Worm (Caenorhabditis elegans): ENCODE measurements around the gene ugt-10.
A peak's percentile ranks its signal among the peaks of the same experiment; 100 is the strongest.

ugt-10 gene

DNA sequence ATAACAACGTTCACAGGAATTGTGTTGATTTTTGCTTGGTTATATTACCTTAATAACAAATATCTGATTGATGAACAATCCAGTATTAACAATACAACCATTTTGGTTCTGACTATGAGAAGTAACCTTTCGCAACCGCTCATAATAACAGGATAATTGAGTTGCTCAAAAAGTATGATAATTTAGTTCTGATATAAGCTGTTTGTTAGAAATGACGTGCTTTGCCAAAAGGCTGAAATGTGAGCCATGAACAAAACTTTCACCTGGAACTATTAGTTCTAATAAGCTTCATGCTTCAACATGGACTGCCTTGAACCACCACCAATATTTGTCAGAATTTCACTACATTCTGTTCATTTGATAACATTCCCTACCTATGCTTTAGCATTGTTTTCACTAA is 24.7 kb upstream of the ugt-10 start, which contains the start of gene srh-20:
srh-20 (plus strand) TSS at position 301 of the 400 bp plus-strand sequence.
- TF ChIP-seq ceh-83 (GFP tag; optimal IDR thresholded peaks at IDR 0.05), result no peak
- no peak for TF ChIP-seq unc-62 (GFP tag; optimal IDR thresholded peaks at IDR 0.05)
- TF ChIP-seq M03D4.4 (tag; optimal IDR thresholded peaks at IDR 0.05), result no peak
- no peak for TF ChIP-seq ham-2 (GFP tag; optimal IDR thresholded peaks at IDR 0.05)
- TF ChIP-seq sem-2 (GFP tag; optimal IDR thresholded peaks at IDR 0.05), result no peak
- TF ChIP-seq mab-5 (tag; optimal IDR thresholded peaks at IDR 0.05), result no peak

DNA sequence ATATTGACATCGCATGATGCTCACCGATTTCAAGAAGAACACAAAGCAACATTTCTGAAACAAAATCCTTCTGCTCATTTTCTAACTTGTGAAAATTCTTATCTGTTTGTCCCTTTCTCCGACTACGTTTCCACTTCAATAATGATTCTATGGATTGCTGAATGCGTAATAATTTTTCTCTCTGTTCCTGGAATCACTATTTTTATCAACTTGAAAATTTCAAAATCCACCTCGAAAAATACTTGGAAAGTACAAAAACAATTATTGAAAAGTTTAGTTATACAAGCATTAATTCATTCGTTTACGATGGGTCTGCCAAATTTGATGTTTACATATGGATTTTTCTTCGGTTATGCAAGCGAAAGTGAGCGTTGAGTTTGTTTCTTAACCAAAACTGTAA is 22.1 kb upstream of the ugt-10 start, which contains the start of gene srh-22:
srh-22 (plus strand) TSS at position 301 of the 400 bp plus-strand sequence.
- TF ChIP-seq drap-1 (GFP tag; optimal IDR thresholded peaks at IDR 0.05) (no peak), mep-1 (tag; optimal IDR thresholded peaks at IDR 0.05) (no peak), ceh-43 (GFP tag; optimal IDR thresholded peaks at IDR 0.05) (no peak), flh-1 (GFP tag; optimal IDR thresholded peaks at IDR 0.05) (no peak), nhr-237 (tag; optimal IDR thresholded peaks at IDR 0.05) (no peak), lin-32 (GFP tag; optimal IDR thresholded peaks at IDR 0.05) (no peak), ces-1 (GFP tag; optimal IDR thresholded peaks at IDR 0.05) (no peak), cnd-1 (tag; optimal IDR thresholded peaks at IDR 0.05) (no peak), lsy-2 (tag; optimal IDR thresholded peaks at IDR 0.05) (no peak), nhr-76 (tag; optimal IDR thresholded peaks at IDR 0.05) (no peak), ztf-11 (tag; optimal IDR thresholded peaks at IDR 0.05) (no peak), blmp-1 (tag; optimal IDR thresholded peaks at IDR 0.05) (no peak), nhr-12 (tag; optimal IDR thresholded peaks at IDR 0.05) (no peak), elt-3 (tag; optimal IDR thresholded peaks at IDR 0.05) (no peak), sem-2 (GFP tag; optimal IDR thresholded peaks at IDR 0.05) (no peak), elt-1 (tag; optimal IDR thresholded peaks at IDR 0.05; ENCODE audit: borderline replicate concordance, insufficient read depth) (no peak), ham-2 (GFP tag; optimal IDR thresholded peaks at IDR 0.05) (no peak), M03D4.4 (tag; optimal IDR thresholded peaks at IDR 0.05) (no peak)

DNA sequence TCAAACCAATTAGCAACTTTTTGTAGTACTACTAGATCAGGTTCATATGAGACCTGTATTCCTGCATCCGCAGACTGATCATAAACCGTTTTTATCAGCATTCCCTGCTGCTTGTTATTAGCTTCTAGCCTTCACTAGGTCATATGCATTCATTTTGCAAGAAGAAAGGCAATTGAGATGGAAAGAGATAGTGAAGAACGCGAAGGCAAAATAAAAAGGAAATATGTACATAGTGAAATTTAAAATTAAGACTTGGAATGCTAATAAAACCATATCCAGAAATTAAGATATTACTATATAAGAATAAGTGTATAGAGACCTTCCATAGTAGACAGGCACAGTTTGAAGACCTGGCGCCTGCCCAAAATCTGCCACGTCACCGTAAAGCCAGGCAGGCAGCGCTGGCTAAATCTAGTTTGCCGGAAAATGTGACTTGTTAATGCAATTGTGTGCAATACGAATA is 20.8 kb upstream of the ugt-10 start, which contains the start of the genes C02E7.8 and srh-23:
C02E7.8 (minus strand) TSS at position 101 of the 463 bp plus-strand sequence.
srh-23 (plus strand) TSS at position 413 of the 463 bp plus-strand sequence.
- no peak for TF ChIP-seq sem-2 (GFP tag; optimal IDR thresholded peaks at IDR 0.05)
- no peak for TF ChIP-seq ceh-83 (GFP tag; optimal IDR thresholded peaks at IDR 0.05)
- no peak for TF ChIP-seq lin-32 (GFP tag; optimal IDR thresholded peaks at IDR 0.05)
- TF ChIP-seq lin-13 (tag; optimal IDR thresholded peaks at IDR 0.05), result no peak
- TF ChIP-seq drap-1 (GFP tag; optimal IDR thresholded peaks at IDR 0.05), result no peak
- TF ChIP-seq ztf-11 (tag; optimal IDR thresholded peaks at IDR 0.05), result no peak
- TF ChIP-seq flh-1 (GFP tag; optimal IDR thresholded peaks at IDR 0.05), result no peak
- TF ChIP-seq nhr-76 (tag; optimal IDR thresholded peaks at IDR 0.05), result no peak
- TF ChIP-seq tbx-8 (GFP tag; optimal IDR thresholded peaks at IDR 0.05), result no peak
- TF ChIP-seq nhr-12 (tag; optimal IDR thresholded peaks at IDR 0.05), result no peak
- no peak for TF ChIP-seq unc-39 (tag; optimal IDR thresholded peaks at IDR 0.05)
- TF ChIP-seq zip-8 (tag; optimal IDR thresholded peaks at IDR 0.05), result no peak
- no peak for TF ChIP-seq unc-120 (tag; optimal IDR thresholded peaks at IDR 0.05; ENCODE audit: poor library complexity, severe bottlenecking)
- TF ChIP-seq ces-1 (GFP tag; optimal IDR thresholded peaks at IDR 0.05), result no peak
- no peak for TF ChIP-seq lsy-2 (tag; optimal IDR thresholded peaks at IDR 0.05)
- no peak for TF ChIP-seq elt-1 (tag; optimal IDR thresholded peaks at IDR 0.05; ENCODE audit: borderline replicate concordance, insufficient read depth)
- no peak for TF ChIP-seq bed-3 (GFP tag; optimal IDR thresholded peaks at IDR 0.05)
- TF ChIP-seq M03D4.4 (tag; optimal IDR thresholded peaks at IDR 0.05), result no peak

DNA sequence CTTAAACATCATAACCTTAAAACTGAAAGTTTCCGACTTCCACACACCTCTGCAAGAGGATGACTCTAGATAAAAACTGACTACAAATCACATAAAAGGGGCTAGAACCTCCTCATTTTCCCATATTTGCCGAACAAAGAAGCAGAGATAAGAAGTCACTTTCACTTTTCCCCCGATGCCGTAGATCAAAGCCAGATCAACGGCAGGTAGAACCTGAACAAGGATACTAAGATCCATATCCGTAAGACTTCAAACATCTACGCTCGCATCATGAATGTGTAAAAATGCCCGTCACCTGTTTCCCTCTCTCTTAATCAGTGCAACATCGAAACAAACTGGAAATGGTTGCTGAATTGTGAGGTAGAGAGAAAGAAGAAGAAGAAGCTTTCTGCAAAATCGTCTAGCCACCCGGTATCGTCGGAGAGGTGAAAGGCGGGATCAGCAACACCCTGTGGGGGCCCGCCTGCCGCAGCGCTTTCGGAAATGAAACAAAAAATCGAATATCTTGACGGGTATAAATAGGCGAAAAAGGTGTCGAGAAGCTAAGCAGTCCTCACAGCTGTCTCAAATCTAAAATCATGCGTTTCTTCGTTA is 18.8 kb upstream of the ugt-10 start, which contains the start of gene C02E7.6:
C02E7.6 (plus strand) TSS at position 544 of the 594 bp plus-strand sequence.
- TF ChIP-seq cnd-1 (tag; optimal IDR thresholded peaks at IDR 0.05), result no peak
- no peak for TF ChIP-seq nhr-28 (tag; optimal IDR thresholded peaks at IDR 0.05)
- no peak for TF ChIP-seq lin-13 (tag; optimal IDR thresholded peaks at IDR 0.05)
- no peak for TF ChIP-seq hlh-1 (tag; optimal IDR thresholded peaks at IDR 0.05)
- TF ChIP-seq M03D4.4 (tag; optimal IDR thresholded peaks at IDR 0.05), result no peak
- TF ChIP-seq lsy-2 (tag; optimal IDR thresholded peaks at IDR 0.05), result no peak
- TF ChIP-seq ztf-11 (tag; optimal IDR thresholded peaks at IDR 0.05), result no peak
- TF ChIP-seq elt-1 (tag; optimal IDR thresholded peaks at IDR 0.05; ENCODE audit: borderline replicate concordance, insufficient read depth), result peak; percentile 90
- TF ChIP-seq blmp-1 (tag; optimal IDR thresholded peaks at IDR 0.05), result peak; percentile 67
- TF ChIP-seq unc-62 (GFP tag; optimal IDR thresholded peaks at IDR 0.05), result peak; percentile 16
- TF ChIP-seq pha-4 (tag; optimal IDR thresholded peaks at IDR 0.05), result no peak
- no peak for TF ChIP-seq sptf-1 (tag; optimal IDR thresholded peaks at IDR 0.05)
- TF ChIP-seq nhr-76 (tag; optimal IDR thresholded peaks at IDR 0.05), result no peak
- TF ChIP-seq nhr-237 (tag; optimal IDR thresholded peaks at IDR 0.05), result peak; percentile 14
- no peak for TF ChIP-seq ces-1 (GFP tag; optimal IDR thresholded peaks at IDR 0.05)
- no peak for TF ChIP-seq mab-5 (tag; optimal IDR thresholded peaks at IDR 0.05)

Measured in whole organism, mixed stage, embryonic.